Worm (Caenorhabditis elegans) whole organism, mixed stage, embryonic: ENCODE data around the gene tif-1A.

Experiments
- M03D4.4 ChIP-seq: sonication (generic microtip); optimal IDR thresholded peaks from 2 replicates; lab custom pipeline; 2017; ENCODE audit warnings: mild to moderate bottlenecking, missing genetic modification characterization, missing compliant biosample characterization
- blmp-1 ChIP-seq: fragments of 150-350 bp; optimal IDR thresholded peaks from 2 replicates; lab custom pipeline; 2014; ENCODE audit warnings: missing biosample characterization, missing genetic modification characterization
- ceh-39 ChIP-seq: fragments of 150-350 bp; optimal IDR thresholded peaks from 2 replicates; lab custom pipeline; 2014; ENCODE audit warnings: missing biosample characterization, missing genetic modification characterization
- ceh-43 ChIP-seq: fragments of 200-800 bp; sonication (Bioruptor generic); optimal IDR thresholded peaks from 2 replicates; lab custom pipeline; 2018; ENCODE audit warnings: mild to moderate bottlenecking, missing genetic modification characterization, moderate library complexity, missing compliant biosample characterization
- ceh-83 ChIP-seq: fragments of 200-800 bp; sonication (Bioruptor generic); optimal IDR thresholded peaks from 2 replicates; lab custom pipeline; 2018; ENCODE audit warnings: mild to moderate bottlenecking, missing genetic modification characterization, missing compliant biosample characterization
- ces-1 ChIP-seq: fragments of 150-350 bp; optimal IDR thresholded peaks from 2 replicates; lab custom pipeline; 2014; ENCODE audit warnings: missing biosample characterization, missing genetic modification reagents, missing genetic modification characterization
- cnd-1 ChIP-seq: fragments of 200-800 bp; sonication (Bioruptor generic); optimal IDR thresholded peaks from 2 replicates; lab custom pipeline; 2018; ENCODE audit warnings: mild to moderate bottlenecking, missing genetic modification characterization, missing compliant biosample characterization
- drap-1 ChIP-seq: fragments of 200-800 bp; sonication (Bioruptor generic); optimal IDR thresholded peaks from 3 replicates; lab custom pipeline; 2018; ENCODE audit warnings: mild to moderate bottlenecking, missing genetic modification characterization, missing compliant biosample characterization
- elt-1 ChIP-seq: sonication (generic microtip); optimal IDR thresholded peaks from 2 replicates; lab custom pipeline; 2017; ENCODE audit warnings: missing genetic modification characterization, mild to moderate bottlenecking, missing compliant biosample characterization, antibody characterized with exemption, moderate library complexity, borderline replicate concordance; ENCODE audit not compliant: insufficient read depth
- elt-3 ChIP-seq: fragments of 150-350 bp; optimal IDR thresholded peaks from 2 replicates; lab custom pipeline; 2014; ENCODE audit warnings: missing biosample characterization, missing genetic modification characterization
- flh-1 ChIP-seq: fragments of 200-800 bp; sonication (Bioruptor generic); optimal IDR thresholded peaks from 2 replicates; lab custom pipeline; 2018; ENCODE audit warnings: mild to moderate bottlenecking, missing genetic modification characterization, moderate library complexity, missing compliant biosample characterization
- ham-2 ChIP-seq: fragments of 200-800 bp; sonication (Bioruptor generic); optimal IDR thresholded peaks from 2 replicates; lab custom pipeline; 2018; ENCODE audit warnings: mild to moderate bottlenecking, missing genetic modification characterization, missing compliant biosample characterization
- hlh-1 ChIP-seq: fragments of 150-350 bp; optimal IDR thresholded peaks from 2 replicates; lab custom pipeline; 2014; ENCODE audit warnings: missing biosample characterization, missing genetic modification reagents, missing genetic modification characterization
- lin-13 ChIP-seq: fragments of 150-350 bp; optimal IDR thresholded peaks from 2 replicates; lab custom pipeline; 2014; ENCODE audit warnings: missing biosample characterization, missing genetic modification characterization
- lin-32 ChIP-seq: fragments of 200-800 bp; sonication (Bioruptor generic); optimal IDR thresholded peaks from 2 replicates; lab custom pipeline; 2018; ENCODE audit warnings: mild to moderate bottlenecking, missing genetic modification characterization, missing compliant biosample characterization
- lsy-2 ChIP-seq: fragments of 150-350 bp; optimal IDR thresholded peaks from 2 replicates; lab custom pipeline; 2014; ENCODE audit warnings: missing biosample characterization, missing genetic modification characterization
- mab-5 ChIP-seq: fragments of 150-350 bp; optimal IDR thresholded peaks from 2 replicates; lab custom pipeline; 2014; ENCODE audit warnings: missing biosample characterization, missing genetic modification characterization
- mep-1 ChIP-seq: fragments of 150-350 bp; optimal IDR thresholded peaks from 2 replicates; lab custom pipeline; 2017; ENCODE audit warnings: missing biosample characterization, missing genetic modification reagents, missing genetic modification characterization, inconsistent platforms
- mls-2 ChIP-seq: sonication (generic microtip); optimal IDR thresholded peaks from 2 replicates; lab custom pipeline; 2016; ENCODE audit warnings: mild to moderate bottlenecking, missing genetic modification characterization, moderate library complexity, missing compliant biosample characterization
- nhr-12 ChIP-seq: fragments of 150-350 bp; optimal IDR thresholded peaks from 2 replicates; lab custom pipeline; 2014; ENCODE audit warnings: missing biosample characterization, missing genetic modification characterization
- nhr-2 ChIP-seq: fragments of 150-350 bp; optimal IDR thresholded peaks from 2 replicates; lab custom pipeline; 2014; ENCODE audit warnings: missing biosample characterization, missing genetic modification characterization
- nhr-237 ChIP-seq: fragments of 150-350 bp; optimal IDR thresholded peaks from 2 replicates; lab custom pipeline; 2014; ENCODE audit warnings: missing biosample characterization, missing genetic modification characterization
- nhr-28 ChIP-seq: fragments of 150-350 bp; optimal IDR thresholded peaks from 2 replicates; lab custom pipeline; 2014; ENCODE audit warnings: missing biosample characterization, missing genetic modification characterization
- nhr-76 ChIP-seq: sonication (generic microtip); optimal IDR thresholded peaks from 2 replicates; lab custom pipeline; 2017; ENCODE audit warnings: missing biosample characterization, missing genetic modification characterization
- pha-4 ChIP-seq: fragments of 150-350 bp; optimal IDR thresholded peaks from 2 replicates; lab custom pipeline; 2018; ENCODE audit warnings: missing biosample characterization, missing genetic modification reagents, missing genetic modification characterization
- sem-2 ChIP-seq: fragments of 200-800 bp; sonication (Bioruptor generic); optimal IDR thresholded peaks from 2 replicates; lab custom pipeline; 2018; ENCODE audit warnings: mild to moderate bottlenecking, missing genetic modification characterization, missing compliant biosample characterization
- snpc-4 ChIP-seq: fragments of 150-350 bp; optimal IDR thresholded peaks from 2 replicates; lab custom pipeline; 2014; ENCODE audit warnings: missing biosample characterization, missing genetic modification characterization
- sptf-1 ChIP-seq: sonication (generic microtip); optimal IDR thresholded peaks from 2 replicates; lab custom pipeline; 2017; ENCODE audit warnings: mild to moderate bottlenecking, missing genetic modification characterization, moderate library complexity, missing compliant biosample characterization
- tbx-8 ChIP-seq: fragments of 200-800 bp; sonication (Bioruptor generic); optimal IDR thresholded peaks from 2 replicates; lab custom pipeline; 2018; ENCODE audit warnings: mild to moderate bottlenecking, missing genetic modification characterization, moderate library complexity, missing compliant biosample characterization
- unc-39 ChIP-seq: fragments of 150-350 bp; optimal IDR thresholded peaks from 2 replicates; lab custom pipeline; 2014; ENCODE audit warnings: missing biosample characterization, missing genetic modification characterization
- unc-62 ChIP-seq: fragments of 150-350 bp; optimal IDR thresholded peaks from 2 replicates; lab custom pipeline; 2014; ENCODE audit warnings: missing biosample characterization, missing genetic modification reagents, missing genetic modification characterization
- zip-8 ChIP-seq: fragments of 150-350 bp; optimal IDR thresholded peaks from 2 replicates; lab custom pipeline; 2014; ENCODE audit warnings: missing biosample characterization, missing genetic modification characterization
- ztf-11 ChIP-seq: fragments of 150-350 bp; optimal IDR thresholded peaks from 2 replicates; lab custom pipeline; 2014; ENCODE audit warnings: missing biosample characterization, missing genetic modification characterization

Gene tif-1A

DNA sequence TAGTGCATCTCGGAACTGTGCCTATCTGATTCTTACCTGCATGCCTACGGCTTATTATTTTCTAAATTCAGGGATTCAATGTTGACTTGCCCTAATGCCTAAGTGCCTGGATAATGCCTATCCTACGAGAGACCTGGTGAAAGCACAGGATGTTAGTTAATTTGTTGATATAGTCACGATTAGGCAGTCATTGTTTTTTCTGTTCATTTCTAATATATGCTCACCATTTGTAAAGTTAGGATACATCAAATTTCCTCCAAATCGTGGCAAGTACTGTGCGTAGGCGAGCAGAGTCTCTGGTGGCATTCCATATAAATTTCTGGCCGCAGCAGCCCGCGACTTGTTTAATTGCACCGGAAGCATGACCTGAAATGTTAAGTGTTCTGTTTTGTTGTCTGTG, 37.8 kb downstream of the tif-1A start:
- TF ChIP-seq drap-1 (no peak), sem-2 (GFP tag; lab: Kevin White, UChicago) (no peak), hlh-1 (no peak), ces-1 (GFP tag; lab: Kevin White, UChicago) (no peak), M03D4.4 (tag; lab: Kevin White, UChicago) (no peak), ztf-11 (tag; lab: Kevin White, UChicago) (no peak), ceh-39 (tag; lab: Kevin White, UChicago) (no peak), mls-2 (tag; lab: Kevin White, UChicago) (no peak), lin-32 (GFP tag; lab: Kevin White, UChicago) (no peak), unc-39 (tag; lab: Kevin White, UChicago) (no peak), flh-1 (GFP tag; lab: Kevin White, UChicago) (no peak), nhr-76 (no peak), ham-2 (no peak), blmp-1 (tag; lab: Kevin White, UChicago) (no peak), pha-4 (tag; lab: Kevin White, UChicago) (no peak), tbx-8 (GFP tag; lab: Kevin White, UChicago) (no peak), mep-1 (tag; lab: Kevin White, UChicago) (no peak), nhr-237 (tag; lab: Kevin White, UChicago) (no peak)

DNA sequence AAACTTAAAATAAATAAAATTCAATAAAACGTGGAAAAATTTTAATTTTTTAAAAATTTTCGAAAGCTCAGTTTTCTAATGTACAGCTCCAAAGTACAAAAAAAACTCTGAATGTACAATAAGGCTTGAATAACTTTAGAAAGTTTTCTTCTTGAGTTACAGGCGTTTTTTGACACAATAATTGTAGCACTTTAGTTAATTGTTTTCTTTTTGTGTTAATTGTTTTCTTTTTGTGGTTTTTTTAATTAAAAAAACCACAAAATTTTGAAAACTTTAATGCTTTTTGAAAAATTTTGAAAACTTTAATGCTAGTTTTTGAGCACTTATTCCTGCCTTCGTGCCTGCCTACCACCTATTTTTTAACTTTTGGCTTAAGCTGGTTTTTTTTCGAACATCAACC, 39.7 kb downstream of the tif-1A start, which contains the start of gene R10E9.2:
R10E9.2 (minus strand) TSS at position 101 of the 400 bp plus-strand sequence.
- no peak for TF ChIP-seq flh-1 (GFP tag; lab: Kevin White, UChicago)
- TF ChIP-seq mls-2 (tag; lab: Kevin White, UChicago), result no peak
- TF ChIP-seq elt-3 (tag; lab: Kevin White, UChicago), result no peak
- TF ChIP-seq blmp-1 (tag; lab: Kevin White, UChicago), result no peak
- no peak for TF ChIP-seq tbx-8 (GFP tag; lab: Kevin White, UChicago)
- TF ChIP-seq lin-32 (GFP tag; lab: Kevin White, UChicago), result no peak
- TF ChIP-seq, all 35 proteins: peak for 0

DNA sequence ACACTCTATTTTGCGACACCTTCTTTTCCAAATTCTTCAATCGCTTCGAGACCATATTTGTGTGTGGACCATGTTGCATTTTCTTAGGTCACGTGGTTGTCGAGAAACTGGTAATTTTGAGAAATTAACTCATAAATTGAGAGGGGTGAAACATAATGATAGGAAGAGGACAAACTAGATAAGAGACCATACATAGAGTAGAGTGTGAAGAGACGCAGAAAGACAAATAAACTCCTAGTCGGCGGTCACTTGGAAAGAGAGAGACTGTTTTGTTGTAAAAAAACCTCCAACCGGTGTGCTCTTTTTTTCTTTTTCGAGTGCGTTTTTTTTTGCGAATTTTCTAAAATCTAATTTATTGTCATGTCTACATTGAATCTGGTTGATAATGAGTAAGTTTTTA, 43.9 kb downstream of the tif-1A start, which contains the start of gene R10E9.3:
R10E9.3 (plus strand) TSS at position 235 of the 400 bp plus-strand sequence.
- TF ChIP-seq sem-2 (GFP tag; lab: Kevin White, UChicago), result no peak
- no peak for TF ChIP-seq cnd-1 (tag; lab: Kevin White, UChicago)
- TF ChIP-seq snpc-4, result no peak

DNA sequence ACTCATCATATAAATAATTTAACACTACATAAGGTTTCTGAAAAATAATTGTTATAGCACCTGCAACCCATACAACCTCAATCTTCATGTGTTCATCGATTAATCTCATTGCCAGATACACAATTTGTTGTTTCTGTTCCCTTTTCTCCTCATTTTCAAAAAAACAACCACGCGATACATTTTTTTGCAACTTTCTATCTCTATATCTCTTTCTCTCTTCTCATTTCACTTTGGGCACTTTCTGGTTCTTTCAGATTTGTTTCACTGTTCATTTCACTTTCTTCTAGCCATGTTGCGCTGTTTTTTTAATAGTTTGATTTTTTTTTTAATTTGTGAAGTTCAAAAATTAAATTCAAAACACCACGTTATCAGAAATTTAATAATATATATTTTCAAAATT, 44.7 kb downstream of the tif-1A start:
- no peak for TF ChIP-seq lin-13 (tag; lab: Kevin White, UChicago)
- no peak for TF ChIP-seq pha-4 (tag; lab: Kevin White, UChicago)
- no peak for TF ChIP-seq tbx-8 (GFP tag; lab: Kevin White, UChicago)

DNA sequence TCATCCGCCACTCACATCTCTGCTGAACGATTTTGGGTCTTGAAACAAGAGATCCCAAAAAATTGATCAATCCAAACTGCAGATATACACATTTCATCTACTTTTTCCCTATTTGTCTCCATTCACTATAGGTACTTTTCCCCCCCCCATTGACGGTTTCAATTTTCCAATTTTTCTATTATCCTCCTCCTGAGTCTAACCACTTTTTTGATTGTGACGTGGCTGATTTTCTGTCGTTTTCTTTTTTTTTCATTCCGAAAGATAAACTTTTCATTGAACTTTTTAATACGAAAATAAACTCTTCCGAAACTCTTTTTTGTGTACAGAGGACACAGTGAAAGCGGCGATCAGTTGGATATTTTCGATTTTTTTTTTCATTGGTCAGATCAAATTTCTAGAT, 46.1 kb downstream of the tif-1A start:
- TF ChIP-seq nhr-237 (tag; lab: Kevin White, UChicago), result no peak
- TF ChIP-seq mab-5 (tag; lab: Kevin White, UChicago), result no peak
- no peak for TF ChIP-seq elt-1
- no peak for TF ChIP-seq zip-8 (tag; lab: Kevin White, UChicago)
- no peak for TF ChIP-seq ceh-83 (GFP tag; lab: Kevin White, UChicago)
- TF ChIP-seq unc-39 (tag; lab: Kevin White, UChicago), result no peak
- TF ChIP-seq hlh-1, result no peak
- no peak for TF ChIP-seq lin-13 (tag; lab: Kevin White, UChicago)
- TF ChIP-seq blmp-1 (tag; lab: Kevin White, UChicago), result no peak
- TF ChIP-seq M03D4.4 (tag; lab: Kevin White, UChicago), result no peak
- no peak for TF ChIP-seq ceh-43 (GFP tag; lab: Kevin White, UChicago)

DNA sequence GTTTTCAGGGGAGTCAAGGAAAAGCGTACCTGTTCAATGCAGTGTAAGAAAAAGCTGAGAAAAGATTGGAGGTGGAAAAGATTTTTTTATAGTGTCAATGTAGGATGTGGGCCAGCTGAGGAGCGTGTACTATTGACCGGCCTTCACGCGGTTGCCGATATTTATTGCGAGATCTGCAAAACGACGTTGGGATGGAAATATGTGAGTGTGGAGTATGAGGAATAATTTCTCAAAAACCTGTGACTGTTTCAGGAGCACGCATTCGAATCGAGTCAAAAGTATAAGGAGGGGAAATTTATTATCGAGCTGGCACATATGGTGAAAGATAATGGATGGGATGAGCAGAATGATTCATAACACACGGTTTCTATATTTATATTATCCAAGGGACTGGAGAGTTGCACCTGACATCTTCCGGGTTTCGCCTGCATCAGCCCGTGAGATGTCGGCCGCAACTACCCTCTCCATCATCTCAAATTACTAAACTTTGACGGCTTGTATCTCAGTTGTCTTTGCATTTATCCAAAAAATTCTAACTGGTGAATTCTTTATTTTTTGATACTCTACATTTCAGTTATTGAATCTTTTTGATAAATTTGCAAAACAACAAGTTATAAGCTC, 46.7 kb downstream of the tif-1A start:
- TF ChIP-seq nhr-76, result no peak
- TF ChIP-seq sem-2 (GFP tag; lab: Kevin White, UChicago), result no peak
- no peak for TF ChIP-seq tbx-8 (GFP tag; lab: Kevin White, UChicago)
- no peak for TF ChIP-seq ceh-39 (tag; lab: Kevin White, UChicago)
- no peak for TF ChIP-seq ces-1 (GFP tag; lab: Kevin White, UChicago)
- no peak for TF ChIP-seq unc-39 (tag; lab: Kevin White, UChicago)
- TF ChIP-seq ztf-11 (tag; lab: Kevin White, UChicago), result no peak
- TF ChIP-seq mls-2 (tag; lab: Kevin White, UChicago), result no peak
- TF ChIP-seq ceh-43 (GFP tag; lab: Kevin White, UChicago), result no peak
- TF ChIP-seq cnd-1 (tag; lab: Kevin White, UChicago), result no peak
- TF ChIP-seq nhr-28 (tag; lab: Kevin White, UChicago), result no peak
- no peak for TF ChIP-seq nhr-12 (tag; lab: Kevin White, UChicago)
- no peak for TF ChIP-seq lin-13 (tag; lab: Kevin White, UChicago)
- no peak for TF ChIP-seq unc-62
- TF ChIP-seq lsy-2 (tag; lab: Kevin White, UChicago), result no peak
- no peak for TF ChIP-seq lin-32 (GFP tag; lab: Kevin White, UChicago)
- no peak for TF ChIP-seq sptf-1
- no peak for TF ChIP-seq flh-1 (GFP tag; lab: Kevin White, UChicago)
- no peak for TF ChIP-seq pha-4 (tag; lab: Kevin White, UChicago)
- TF ChIP-seq nhr-2 (tag; lab: Kevin White, UChicago), result no peak
